Worm (Caenorhabditis elegans) whole organism, late embryonic: ENCODE measurements around the gene Y58A7A.2.

ENCODE experiments used
- C38D4.7 ChIP-seq: fragments of 200-800 bp; sonication (Bioruptor generic); optimal IDR thresholded peaks from 2 replicates; lab custom pipeline; 2018; ENCODE audit warnings: mild to moderate bottlenecking, missing genetic modification characterization, moderate library complexity, missing compliant biosample characterization
- T23F11.4 ChIP-seq: fragments of 200-800 bp; sonication (Bioruptor generic); optimal IDR thresholded peaks from 2 replicates; lab custom pipeline; 2018; ENCODE audit warnings: mild to moderate bottlenecking, missing genetic modification characterization, missing compliant biosample characterization
- ahr-1 ChIP-seq: sonication (generic microtip); optimal IDR thresholded peaks from 2 replicates; lab custom pipeline; 2016; ENCODE audit warnings: missing genetic modification characterization, missing compliant biosample characterization
- ama-1 ChIP-seq: fragments of 150-350 bp; optimal IDR thresholded peaks from 2 replicates; lab custom pipeline; 2014
- ceh-45 ChIP-seq: fragments of 200-800 bp; sonication (Bioruptor generic); IDR thresholded peaks from 2 replicates; pipeline ENCODE4 v1.3.6; 2022; ENCODE audit warnings: missing genetic modification reagents, missing genetic modification characterization, missing compliant biosample characterization
- ets-4 ChIP-seq: sonication (generic microtip); optimal IDR thresholded peaks from 2 replicates; lab custom pipeline; 2016; ENCODE audit warnings: missing genetic modification characterization, missing compliant biosample characterization
- fkh-10 ChIP-seq: fragments of 150-350 bp; optimal IDR thresholded peaks from 2 replicates; lab custom pipeline; 2014; ENCODE audit warnings: missing biosample characterization, missing genetic modification reagents, missing genetic modification characterization
- nhr-11 ChIP-seq: fragments of 150-350 bp; optimal IDR thresholded peaks from 2 replicates; lab custom pipeline; 2014; ENCODE audit warnings: missing biosample characterization, missing genetic modification characterization
- nhr-232 ChIP-seq: sonication (generic microtip); optimal IDR thresholded peaks from 2 replicates; lab custom pipeline; 2016; ENCODE audit warnings: missing genetic modification characterization, missing compliant biosample characterization
- npax-4 ChIP-seq: sonication (generic microtip); optimal IDR thresholded peaks from 2 replicates; lab custom pipeline; 2016; ENCODE audit warnings: missing genetic modification characterization, missing compliant biosample characterization
- pha-4 ChIP-seq: fragments of 150-350 bp; optimal IDR thresholded peaks from 2 replicates; lab custom pipeline; 2018; ENCODE audit warnings: missing biosample characterization, missing genetic modification reagents, missing genetic modification characterization
- tbx-2 ChIP-seq: sonication (generic microtip); optimal IDR thresholded peaks from 2 replicates; lab custom pipeline; 2016; ENCODE audit warnings: missing genetic modification characterization, missing compliant biosample characterization

DNA sequence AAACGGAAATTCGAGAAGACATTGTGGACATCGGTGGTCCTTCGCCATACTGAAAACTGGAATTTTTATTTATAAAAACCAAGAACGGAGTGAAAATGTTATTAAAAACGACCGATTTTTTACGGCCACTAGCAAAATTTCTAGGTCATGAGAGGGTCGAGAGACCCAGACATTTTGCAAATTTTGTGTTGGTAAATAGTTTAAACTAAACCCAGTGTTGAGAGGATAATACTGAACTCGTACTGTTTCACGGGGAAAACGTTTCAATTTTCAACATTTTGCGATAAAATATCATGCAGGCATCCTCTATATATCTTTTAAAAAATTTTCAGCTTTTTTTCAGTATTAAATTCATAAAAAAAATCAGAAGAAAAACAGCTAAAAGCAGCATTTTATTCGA, 47.1 kb upstream of the Y58A7A.2 start, which contains the start of gene C04F5.9:
- TF ChIP-seq ceh-45 (GFP tag; lab: Robert Waterston, UW) (no peak), C38D4.7 (GFP tag; lab: Kevin White, UChicago) (no peak), ahr-1 (no peak), npax-4 (tag; lab: Kevin White, UChicago) (no peak), nhr-232 (tag; lab: Kevin White, UChicago) (no peak), ama-1 (lab: Kevin White, UChicago) (no peak), tbx-2 (no peak), ets-4 (tag; lab: Kevin White, UChicago) (no peak), fkh-10 (GFP tag; lab: Kevin White, UChicago) (no peak), nhr-11 (tag; lab: Kevin White, UChicago) (no peak), T23F11.4 (GFP tag; lab: Kevin White, UChicago) (no peak), pha-4 (tag; lab: Kevin White, UChicago) (no peak)
